Worm (Caenorhabditis elegans) whole organism, L3 larva: Measurements from ENCODE around the gene srbc-40.

Source experiments
- R02D3.7 ChIP-seq: fragments of 150-350 bp; optimal IDR thresholded peaks from 2 replicates; lab custom pipeline; 2014; ENCODE audit warnings: missing biosample characterization, missing genetic modification characterization
- elt-2 ChIP-seq: sonication (generic microtip); optimal IDR thresholded peaks from 2 replicates; lab custom pipeline; 2016; ENCODE audit warnings: missing genetic modification reagents, mild to moderate bottlenecking, missing genetic modification characterization, missing compliant biosample characterization
- eor-1 ChIP-seq, 2 experiments: fragments of 150-350 bp; optimal IDR thresholded peaks; 2 replicates each; lab custom pipeline; 2014 to 2018; ENCODE audit warnings: missing biosample characterization in 2 of 2, missing genetic modification characterization in 2 of 2
- fos-1 ChIP-seq: fragments of 150-350 bp; optimal IDR thresholded peaks from 2 replicates; lab custom pipeline; 2014; ENCODE audit warnings: missing biosample characterization, missing genetic modification characterization
- lin-39 ChIP-seq: fragments of 150-350 bp; optimal IDR thresholded peaks from 2 replicates; lab custom pipeline; 2018; ENCODE audit warnings: missing biosample characterization, missing genetic modification reagents, missing genetic modification characterization
- lsy-12 ChIP-seq: sonication (generic microtip); optimal IDR thresholded peaks from 2 replicates; lab custom pipeline; 2016; ENCODE audit warnings: mild to moderate bottlenecking, missing genetic modification characterization, missing compliant biosample characterization
- mdl-1 ChIP-seq: fragments of 150-350 bp; optimal IDR thresholded peaks from 2 replicates; lab custom pipeline; 2014; ENCODE audit warnings: missing biosample characterization, missing genetic modification characterization
- nfya-1 ChIP-seq: sonication (generic microtip); optimal IDR thresholded peaks from 2 replicates; lab custom pipeline; 2017; ENCODE audit warnings: missing genetic modification characterization, mild to moderate bottlenecking, missing compliant biosample characterization, antibody characterized with exemption, moderate library complexity; ENCODE audit not compliant: insufficient read depth
- nhr-11 ChIP-seq: fragments of 150-350 bp; optimal IDR thresholded peaks from 2 replicates; lab custom pipeline; 2014; ENCODE audit warnings: missing biosample characterization, missing genetic modification characterization
- nhr-237 ChIP-seq: fragments of 150-350 bp; optimal IDR thresholded peaks from 2 replicates; lab custom pipeline; 2014; ENCODE audit warnings: missing biosample characterization, missing genetic modification characterization
- nhr-28 ChIP-seq: fragments of 150-350 bp; optimal IDR thresholded peaks from 2 replicates; lab custom pipeline; 2014; ENCODE audit warnings: missing biosample characterization, missing genetic modification characterization
- nhr-76 ChIP-seq: fragments of 150-350 bp; sonication (generic microtip); optimal IDR thresholded peaks from 5 replicates; lab custom pipeline; 2014; ENCODE audit warnings: missing biosample characterization, missing genetic modification characterization
- unc-62 ChIP-seq: fragments of 150-350 bp; sonication (generic microtip); optimal IDR thresholded peaks from 4 replicates; lab custom pipeline; 2014; ENCODE audit warnings: missing biosample characterization, missing genetic modification reagents, missing genetic modification characterization

ce11 chrV:692720-693422 is 26.8 kb downstream of the srbc-40 start, which contains the start of gene srx-4:
- TF ChIP-seq lsy-12 (tag; lab: Kevin White, UChicago) (no peak), eor-1 (tag; optimal IDR thresholded peaks at IDR 0.05; lab: Kevin White, UChicago) (no peak), nhr-237 (no peak), lin-39 (tag; lab: Kevin White, UChicago) (no peak), nhr-76 (tag; lab: Kevin White, UChicago) (no peak), nhr-28 (tag; lab: Kevin White, UChicago) (no peak), nhr-11 (no peak), unc-62 (GFP tag; lab: Kevin White, UChicago) (no peak), nfya-1 (tag; lab: Kevin White, UChicago) (no peak), fos-1 (no peak), elt-2 (tag; lab: Kevin White, UChicago) (no peak), R02D3.7 (tag; lab: Kevin White, UChicago) (no peak), mdl-1 (no peak)
